Worm (Caenorhabditis elegans) whole organism, L1 larva: ENCODE measurements around the gene W02C12.2.

Source experiments
- F16B12.6 ChIP-seq: fragments of 150-350 bp; optimal IDR thresholded peaks from 2 replicates; lab custom pipeline; 2014; ENCODE audit warnings: missing biosample characterization, missing genetic modification characterization
- elt-3 ChIP-seq, 6 experiments: fragments of 150-350 bp in 1 of 6; sonication (generic microtip); optimal IDR thresholded peaks; 2 replicates each; lab custom pipeline; 2017 to 2018; ENCODE audit warnings: missing biosample characterization in 6 of 6, missing genetic modification characterization in 6 of 6, inconsistent platforms in 1 of 6
- fos-1 ChIP-seq: fragments of 150-350 bp; optimal IDR thresholded peaks from 2 replicates; lab custom pipeline; 2014; ENCODE audit warnings: missing biosample characterization, missing genetic modification characterization
- lsy-2 ChIP-seq, 2 experiments: fragments of 150-350 bp; optimal IDR thresholded peaks; 2 replicates each; lab custom pipeline; 2014; ENCODE audit warnings: missing biosample characterization in 2 of 2, missing genetic modification characterization in 2 of 2
- nhr-12 ChIP-seq: sonication (generic microtip); optimal IDR thresholded peaks from 2 replicates; lab custom pipeline; 2017; ENCODE audit warnings: missing biosample characterization, missing genetic modification characterization
- nhr-90 ChIP-seq: sonication (generic microtip); optimal IDR thresholded peaks from 2 replicates; lab custom pipeline; 2016; ENCODE audit warnings: mild to moderate bottlenecking, missing genetic modification characterization, missing compliant biosample characterization; ENCODE audit not compliant: poor library complexity
- skn-1 ChIP-seq: fragments of 150-350 bp; optimal IDR thresholded peaks from 2 replicates; lab custom pipeline; 2014; ENCODE audit warnings: missing biosample characterization, missing genetic modification characterization
- snpc-4 ChIP-seq: fragments of 150-350 bp; optimal IDR thresholded peaks from 2 replicates; lab custom pipeline; 2014; ENCODE audit warnings: missing biosample characterization, missing genetic modification characterization
- zag-1 ChIP-seq: fragments of 150-350 bp; optimal IDR thresholded peaks from 2 replicates; lab custom pipeline; 2014; ENCODE audit warnings: missing biosample characterization, missing genetic modification characterization

DNA sequence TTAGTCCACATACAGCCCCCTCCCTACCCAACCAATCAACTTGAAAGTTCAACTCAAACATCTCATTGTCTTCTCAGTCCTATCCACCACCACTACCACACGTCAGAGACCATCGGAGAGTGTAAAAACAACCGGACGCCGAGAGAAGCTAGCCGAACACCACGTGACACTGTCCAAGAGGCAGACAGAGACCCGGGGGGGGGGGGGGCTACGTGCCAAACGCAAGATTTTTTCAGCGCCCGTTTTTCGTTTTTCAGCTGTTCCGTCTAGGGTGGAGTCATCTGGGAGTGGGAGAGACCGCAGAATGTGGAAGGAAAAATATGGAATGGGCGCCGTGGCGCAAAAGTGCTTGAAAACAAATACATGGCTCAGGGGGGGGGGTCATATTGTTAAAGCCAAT is 18.1 kb upstream of the W02C12.2 start:
- no peak for TF ChIP-seq F16B12.6 (tag; lab: Kevin White, UChicago)
- TF ChIP-seq skn-1 (tag; lab: Kevin White, UChicago): peak; percentile 66
- no peak for TF ChIP-seq nhr-12 (tag; lab: Kevin White, UChicago)
- TF ChIP-seq fos-1 (tag; lab: Kevin White, UChicago): no peak
- TF ChIP-seq nhr-90 (tag; lab: Kevin White, UChicago): peak; percentile 43
- TF ChIP-seq zag-1: no peak
- peak in 1 of 2 experiments; percentile 38 for TF ChIP-seq lsy-2 (tag; optimal IDR thresholded peaks at IDR 0.05; lab: Kevin White, UChicago)
- peak; percentile 43 for TF ChIP-seq snpc-4 (tag; lab: Kevin White, UChicago)
- TF ChIP-seq elt-3 (tag; optimal IDR thresholded peaks at IDR 0.05; lab: Kevin White, UChicago): no peak
